Fruit fly (Drosophila melanogaster) whole organism, adult: ENCODE measurements around the gene CG3634.

ENCODE experiments used
- CG12768 ChIP-seq: fragments of 200-800 bp; sonication (Bioruptor generic); optimal IDR thresholded peaks from 2 replicates; lab custom pipeline; 2017; ENCODE audit warnings: missing biosample characterization, missing genetic modification characterization, mild to moderate bottlenecking, moderate library complexity, missing genetic modification reagents
- CG14711 ChIP-seq: fragments of 200-800 bp; sonication (Bioruptor generic); optimal IDR thresholded peaks from 2 replicates; lab custom pipeline; 2018; ENCODE audit warnings: missing biosample characterization, mild to moderate bottlenecking, missing genetic modification characterization, moderate library complexity
- CG1620 ChIP-seq: fragments of 200-800 bp; sonication (Bioruptor generic); optimal IDR thresholded peaks from 2 replicates; lab custom pipeline; 2016; ENCODE audit warnings: missing biosample characterization, missing genetic modification characterization
- CG33017 ChIP-seq: fragments of 200-800 bp; sonication (Bioruptor generic); optimal IDR thresholded peaks from 2 replicates; lab custom pipeline; 2018; ENCODE audit warnings: missing biosample characterization, mild to moderate bottlenecking, missing genetic modification characterization, moderate library complexity
- CG7045 ChIP-seq: fragments of 200-800 bp; sonication (Bioruptor generic); optimal IDR thresholded peaks from 2 replicates; lab custom pipeline; 2017; ENCODE audit warnings: missing biosample characterization, mild to moderate bottlenecking, missing genetic modification characterization
- Hr96 ChIP-seq: fragments of 200-800 bp; sonication (Bioruptor generic); optimal IDR thresholded peaks from 2 replicates; lab custom pipeline; 2016; ENCODE audit warnings: missing biosample characterization, missing genetic modification characterization
- ovo ChIP-seq: fragments of 200-800 bp; sonication (Bioruptor generic); optimal IDR thresholded peaks from 2 replicates; lab custom pipeline; 2016; ENCODE audit warnings: missing biosample characterization, missing genetic modification characterization
- tj ChIP-seq: fragments of 200-800 bp; sonication (Bioruptor generic); optimal IDR thresholded peaks from 3 replicates; lab custom pipeline; 2017; ENCODE audit warnings: missing biosample characterization, mild to moderate bottlenecking, missing genetic modification characterization, moderate library complexity
- toe ChIP-seq: fragments of 200-800 bp; sonication (Bioruptor generic); optimal IDR thresholded peaks from 2 replicates; lab custom pipeline; 2016; ENCODE audit warnings: missing biosample characterization, missing genetic modification characterization

DNA sequence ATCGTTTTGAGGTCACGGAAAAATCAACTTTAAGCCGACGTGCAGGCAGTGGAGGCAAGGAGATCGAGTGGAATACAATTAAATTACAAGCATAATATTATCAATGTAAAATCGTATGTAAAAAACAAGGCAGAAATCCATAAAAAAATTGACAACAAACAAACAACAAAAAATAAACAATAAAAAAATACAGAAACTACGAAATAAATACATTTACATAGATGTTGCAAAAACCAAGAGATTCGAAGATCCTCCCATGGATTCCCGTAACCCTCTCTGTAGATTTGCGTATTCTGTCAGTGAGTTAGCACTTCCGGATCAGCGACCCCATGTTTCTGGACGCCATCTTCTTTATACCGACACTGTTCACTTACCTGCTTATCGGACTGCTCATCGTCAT is 26.8 kb upstream of the CG3634 start, which contains the start of gene CG3288:
- TF ChIP-seq Hr96: no peak
- TF ChIP-seq tj (GFP tag; lab: Kevin White, UChicago): no peak
- TF ChIP-seq CG7045 (GFP tag; lab: Kevin White, UChicago): no peak
- TF ChIP-seq CG33017 (tag; lab: Kevin White, UChicago): no peak
- no peak for TF ChIP-seq CG12768 (GFP tag; lab: Kevin White, UChicago)
- TF ChIP-seq ovo: no peak
- TF ChIP-seq CG14711 (tag; lab: Kevin White, UChicago): no peak
- no peak for TF ChIP-seq CG1620 (GFP tag; lab: Kevin White, UChicago)
- TF ChIP-seq toe (GFP tag; lab: Kevin White, UChicago): no peak
